Worm (Caenorhabditis elegans) whole organism, young adult: ENCODE measurements around the gene rfs-1.

Experiments
- D2030.7 ChIP-seq: fragments of 200-800 bp; sonication (Bioruptor generic); IDR thresholded peaks from 2 replicates; pipeline ENCODE4 v1.3.6; 2022; ENCODE audit warnings: missing genetic modification reagents, missing genetic modification characterization, missing compliant biosample characterization
- F39B2.1 ChIP-seq: fragments of 200-800 bp; sonication (Bioruptor generic); IDR thresholded peaks from 2 replicates; pipeline ENCODE4 v1.3.6; 2022; ENCODE audit warnings: missing genetic modification reagents, missing genetic modification characterization, missing compliant biosample characterization
- F49E8.2 ChIP-seq: sonication (generic microtip); optimal IDR thresholded peaks from 3 replicates; lab custom pipeline; 2017; ENCODE audit warnings: missing genetic modification characterization, mild to moderate bottlenecking, missing compliant biosample characterization, antibody characterized with exemption, moderate library complexity; ENCODE audit not compliant: insufficient read depth
- K11D2.4 ChIP-seq: fragments of 200-800 bp; sonication (Bioruptor generic); IDR thresholded peaks from 2 replicates; pipeline ENCODE4 v1.3.6; 2022; ENCODE audit warnings: missing genetic modification reagents, missing genetic modification characterization, missing compliant biosample characterization
- K12H6.12 ChIP-seq: fragments of 200-800 bp; sonication (Bioruptor generic); optimal IDR thresholded peaks from 2 replicates; lab custom pipeline; 2018; ENCODE audit warnings: mild to moderate bottlenecking, missing genetic modification characterization, missing compliant biosample characterization
- Y56A3A.18 ChIP-seq: fragments of 200-800 bp; sonication (Bioruptor generic); IDR thresholded peaks from 2 replicates; pipeline ENCODE4 v1.3.6; 2022; ENCODE audit warnings: missing genetic modification reagents, missing genetic modification characterization, missing compliant biosample characterization
- ama-1 ChIP-seq, 3 experiments: fragments of 150-350 bp in 1 of 3; sonication (generic microtip) in 2 of 3; optimal IDR thresholded peaks; 2 replicates each; lab custom pipeline; 2014 to 2018; ENCODE audit warnings: missing biosample characterization in 2 of 3, missing genetic modification characterization in 2 of 3, missing genetic modification reagents in 2 of 3
- aptf-2 ChIP-seq: fragments of 200-800 bp; sonication (Bioruptor generic); conservative IDR thresholded peaks from 2 replicates; pipeline ENCODE4 v1.3.6; 2022; ENCODE audit warnings: missing genetic modification reagents, missing genetic modification characterization, missing compliant biosample characterization
- attf-3 ChIP-seq: fragments of 200-800 bp; sonication (Bioruptor generic); conservative IDR thresholded peaks from 2 replicates; pipeline ENCODE4 v1.3.6; 2022; ENCODE audit warnings: missing genetic modification reagents, missing genetic modification characterization, missing compliant biosample characterization
- bed-1 ChIP-seq: fragments of 200-800 bp; sonication (Bioruptor generic); IDR thresholded peaks from 2 replicates; pipeline ENCODE4 v1.3.6; 2022; ENCODE audit warnings: missing genetic modification reagents, missing genetic modification characterization, missing compliant biosample characterization
- bed-2 ChIP-seq: fragments of 200-800 bp; sonication (Bioruptor generic); IDR thresholded peaks from 2 replicates; pipeline ENCODE4 v1.3.6; 2022; ENCODE audit warnings: missing genetic modification reagents, missing genetic modification characterization, missing compliant biosample characterization
- ccch-3 ChIP-seq: fragments of 200-800 bp; sonication (Bioruptor generic); optimal IDR thresholded peaks from 2 replicates; lab custom pipeline; 2018; ENCODE audit warnings: mild to moderate bottlenecking, missing genetic modification characterization, missing compliant biosample characterization
- cebp-1 ChIP-seq, 2 experiments: fragments of 200-800 bp in 1 of 2; sonication (Bioruptor generic) in 1 of 2; sonication (generic microtip) in 1 of 2; IDR thresholded peaks in 1 of 2; optimal IDR thresholded peaks in 1 of 2; 2 replicates each; pipeline versions ENCODE4 v1.3.6 to Lab custom; 2017 to 2022; ENCODE audit warnings: missing compliant biosample characterization in 2 of 2, missing genetic modification characterization in 2 of 2, mild to moderate bottlenecking in 1 of 2, missing genetic modification reagents in 1 of 2, moderate library complexity in 1 of 2
- cebp-2 ChIP-seq: fragments of 200-800 bp; sonication (Bioruptor generic); IDR thresholded peaks from 2 replicates; pipeline ENCODE4 v1.3.6; 2022; ENCODE audit warnings: missing genetic modification characterization, missing compliant biosample characterization
- dpl-1 ChIP-seq: fragments of 150-350 bp; optimal IDR thresholded peaks from 2 replicates; lab custom pipeline; 2014; ENCODE audit warnings: missing biosample characterization, missing genetic modification reagents, missing genetic modification characterization
- efl-1 ChIP-seq: fragments of 150-350 bp; optimal IDR thresholded peaks from 2 replicates; lab custom pipeline; 2014; ENCODE audit warnings: missing biosample characterization, missing genetic modification reagents, missing genetic modification characterization
- hmg-1.2 ChIP-seq: fragments of 200-800 bp; sonication (Bioruptor generic); IDR thresholded peaks from 2 replicates; pipeline ENCODE4 v1.3.6; 2022; ENCODE audit warnings: missing genetic modification reagents, missing genetic modification characterization, missing compliant biosample characterization
- lag-1 ChIP-seq: fragments of 200-800 bp; sonication (Bioruptor generic); IDR thresholded peaks from 2 replicates; pipeline ENCODE4 v1.3.6; 2022; ENCODE audit warnings: missing genetic modification reagents, missing genetic modification characterization, missing compliant biosample characterization
- let-607 ChIP-seq, 2 experiments: fragments of 200-800 bp in 1 of 2; sonication (Bioruptor generic) in 1 of 2; sonication (generic microtip) in 1 of 2; optimal IDR thresholded peaks; 2 replicates each; lab custom pipeline; 2016 to 2018; ENCODE audit warnings: mild to moderate bottlenecking in 2 of 2, missing compliant biosample characterization in 2 of 2, missing genetic modification characterization in 2 of 2, moderate library complexity in 2 of 2, missing genotype in 1 of 2
- lsl-1 ChIP-seq: fragments of 200-800 bp; sonication (Bioruptor generic); optimal IDR thresholded peaks from 2 replicates; lab custom pipeline; 2018; ENCODE audit warnings: mild to moderate bottlenecking, missing genetic modification characterization, moderate library complexity, missing compliant biosample characterization
- mel-28 ChIP-seq: sonication (generic microtip); optimal IDR thresholded peaks from 2 replicates; lab custom pipeline; 2016; ENCODE audit warnings: borderline replicate concordance, mild to moderate bottlenecking, missing genetic modification characterization, missing compliant biosample characterization
- mxl-1 ChIP-seq: sonication (generic microtip); optimal IDR thresholded peaks from 2 replicates; lab custom pipeline; 2016; ENCODE audit warnings: missing genetic modification characterization, missing compliant biosample characterization
- nhr-120 ChIP-seq: fragments of 200-800 bp; sonication (Bioruptor generic); IDR thresholded peaks from 2 replicates; pipeline ENCODE4 v1.3.6; 2022; ENCODE audit warnings: missing genetic modification characterization, missing compliant biosample characterization
- nhr-80 ChIP-seq: sonication (generic microtip); optimal IDR thresholded peaks from 2 replicates; lab custom pipeline; 2016; ENCODE audit warnings: missing genetic modification characterization, missing compliant biosample characterization
- pbrm-1 ChIP-seq: fragments of 200-800 bp; sonication (Bioruptor generic); IDR thresholded peaks from 2 replicates; pipeline ENCODE4 v1.3.6; 2022; ENCODE audit warnings: missing genetic modification reagents, missing genetic modification characterization, missing compliant biosample characterization
- pha-4 ChIP-seq: fragments of 150-350 bp; sonication (generic microtip); optimal IDR thresholded peaks from 2 replicates; lab custom pipeline; 2014; ENCODE audit warnings: missing biosample characterization, missing genetic modification reagents, missing genetic modification characterization
- rcor-1 ChIP-seq: fragments of 200-800 bp; sonication (Bioruptor generic); IDR thresholded peaks from 2 replicates; pipeline ENCODE4 v1.3.6; 2022; ENCODE audit warnings: missing genetic modification reagents, missing genetic modification characterization, missing compliant biosample characterization
- repo-1 ChIP-seq: sonication (generic microtip); optimal IDR thresholded peaks from 2 replicates; lab custom pipeline; 2017; ENCODE audit warnings: mild to moderate bottlenecking, missing genetic modification characterization, missing compliant biosample characterization
- sea-2 ChIP-seq: fragments of 200-800 bp; sonication (Bioruptor generic); IDR thresholded peaks from 2 replicates; pipeline ENCODE4 v1.3.6; 2022; ENCODE audit warnings: missing genetic modification characterization, missing compliant biosample characterization
- snpc-1.3 ChIP-seq: sonication (generic microtip); optimal IDR thresholded peaks from 2 replicates; lab custom pipeline; 2017; ENCODE audit warnings: missing genetic modification characterization, mild to moderate bottlenecking, missing compliant biosample characterization, antibody characterized with exemption, moderate library complexity, missing genotype, missing genetic modification reagents; ENCODE audit not compliant: insufficient read depth
- tbp1 ChIP-seq: fragments of 200-800 bp; sonication (Bioruptor generic); optimal IDR thresholded peaks from 2 replicates; lab custom pipeline; 2018; ENCODE audit warnings: mild to moderate bottlenecking, missing genetic modification characterization, missing compliant biosample characterization
- zfh-2 ChIP-seq: fragments of 200-800 bp; sonication (Bioruptor generic); conservative IDR thresholded peaks from 2 replicates; pipeline ENCODE4 v1.3.6; 2022; ENCODE audit warnings: missing genetic modification reagents, missing genetic modification characterization, missing compliant biosample characterization
- ztf-18 ChIP-seq: sonication (generic microtip); optimal IDR thresholded peaks from 2 replicates; lab custom pipeline; 2016; ENCODE audit warnings: missing genotype, mild to moderate bottlenecking, missing genetic modification characterization, missing compliant biosample characterization
- ztf-25 ChIP-seq: fragments of 200-800 bp; sonication (Bioruptor generic); IDR thresholded peaks from 2 replicates; pipeline ENCODE4 v1.3.6; 2022; ENCODE audit warnings: missing genetic modification reagents, missing genetic modification characterization, missing compliant biosample characterization

Gene rfs-1

ce11 chrIII:8182573-8182972 is 43.7 kb upstream of the rfs-1 start:
- no peak for TF ChIP-seq tbp1 (GFP tag; lab: Kevin White, UChicago)
- TF ChIP-seq nhr-120 (GFP tag; lab: Robert Waterston, UW) = no peak
- no peak for TF ChIP-seq attf-3 (GFP tag; lab: Robert Waterston, UW)
- no peak for TF ChIP-seq pha-4 (tag; lab: Kevin White, UChicago)
- no peak for TF ChIP-seq ccch-3 (GFP tag; lab: Kevin White, UChicago)
- no peak for TF ChIP-seq mxl-1

DNA sequence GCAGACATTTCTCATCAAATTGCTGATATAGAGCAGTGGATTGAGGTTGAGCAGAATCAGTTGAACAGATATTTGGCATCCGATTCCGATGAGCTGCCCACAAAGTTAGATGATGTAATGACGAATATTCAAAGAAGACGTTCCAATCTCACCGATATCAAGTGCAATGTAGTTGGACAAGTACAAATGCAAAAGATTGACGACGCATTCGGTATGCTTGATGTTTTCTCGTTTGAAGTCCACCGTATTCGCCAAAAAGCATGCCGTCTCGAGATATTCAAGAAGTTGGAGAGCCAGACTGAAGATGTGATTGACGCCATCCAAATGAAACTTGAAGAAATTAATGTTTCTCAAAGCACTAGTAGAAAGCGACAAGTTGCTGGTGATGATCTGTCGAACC is 41.1 kb upstream of the rfs-1 start:
- TF ChIP-seq D2030.7 (GFP tag; lab: Robert Waterston, UW) (no peak), ztf-18 (no peak), F49E8.2 (tag; lab: Kevin White, UChicago) (no peak), bed-1 (no peak), hmg-1.2 (GFP tag; lab: Robert Waterston, UW) (no peak), attf-3 (GFP tag; lab: Robert Waterston, UW) (no peak), rcor-1 (GFP tag; lab: Robert Waterston, UW) (no peak)

DNA sequence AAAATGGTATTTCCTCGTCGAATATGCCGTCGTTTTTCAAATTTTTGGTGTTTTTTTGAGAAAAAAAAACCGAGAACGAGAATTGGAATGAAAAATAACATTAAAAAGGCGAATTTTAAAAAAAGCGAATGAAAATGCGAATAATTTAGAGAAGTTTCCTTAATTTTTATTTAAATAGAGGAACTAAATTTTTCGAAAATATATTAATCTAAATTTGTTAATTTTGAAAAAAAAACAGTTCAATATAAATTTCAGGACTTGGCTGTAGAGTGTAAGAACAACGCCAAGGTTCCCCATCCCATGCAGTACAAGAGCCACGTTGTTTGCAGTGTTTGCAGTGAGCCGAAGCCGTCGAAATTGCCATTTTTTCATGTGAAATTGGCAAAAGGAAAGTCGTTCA is 35.8 kb upstream of the rfs-1 start, which contains the start of gene C50C3.19:
TSS of gene C50C3.19 (plus strand) at position 301 of the 400 bp plus-strand sequence.
- TF ChIP-seq dpl-1 = no peak
- no peak for TF ChIP-seq lag-1 (GFP tag; lab: Robert Waterston, UW)
- no peak for TF ChIP-seq K12H6.12 (tag; lab: Kevin White, UChicago)
- no peak for TF ChIP-seq repo-1 (tag; lab: Kevin White, UChicago)
- no peak for TF ChIP-seq ama-1 (optimal IDR thresholded peaks at IDR 0.05; lab: Kevin White, UChicago)
- TF ChIP-seq ama-1 (GFP tag; optimal IDR thresholded peaks at IDR 0.05; lab: Kevin White, UChicago) = no peak
- TF ChIP-seq F39B2.1 = no peak
- TF ChIP-seq sea-2 (GFP tag; lab: Robert Waterston, UW) = no peak
- TF ChIP-seq bed-2 (GFP tag; lab: Robert Waterston, UW) = no peak
- TF ChIP-seq let-607 (tag; optimal IDR thresholded peaks at IDR 0.05; lab: Kevin White, UChicago) = no peak
- no peak for TF ChIP-seq K11D2.4 (GFP tag; lab: Robert Waterston, UW)
- no peak for TF ChIP-seq mel-28
- TF ChIP-seq nhr-80 (tag; lab: Kevin White, UChicago) = no peak

DNA sequence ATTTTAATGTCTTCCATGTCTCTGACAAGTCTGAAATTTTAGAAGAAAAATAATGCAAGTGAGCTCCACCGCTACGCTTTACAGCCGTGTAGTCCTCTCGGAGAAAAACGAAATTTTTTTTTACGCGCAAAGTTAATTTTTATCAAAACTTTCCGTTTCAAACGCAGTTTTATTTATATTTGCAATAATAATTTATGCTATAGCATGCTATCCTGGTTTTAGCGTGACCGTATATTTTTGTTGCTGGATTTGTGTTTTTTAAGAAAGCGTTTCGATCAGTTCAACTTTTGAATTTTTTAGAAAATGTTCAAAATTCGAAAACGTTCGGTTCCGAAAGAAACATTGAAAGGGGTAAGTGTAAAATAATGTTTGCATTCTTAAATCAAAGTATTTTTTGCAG is 34.6 kb upstream of the rfs-1 start, which contains the start of gene C50C3.1:
TSS of gene C50C3.1 (plus strand) at position 301 of the 400 bp plus-strand sequence.
- no peak for TF ChIP-seq lag-1 (GFP tag; lab: Robert Waterston, UW)
- TF ChIP-seq lsl-1 (GFP tag; lab: Kevin White, UChicago) = peak; percentile 48
- TF ChIP-seq zfh-2 (GFP tag; lab: Robert Waterston, UW) = no peak
- no peak for TF ChIP-seq snpc-1.3 (tag; lab: Kevin White, UChicago)
- TF ChIP-seq pha-4 (tag; lab: Kevin White, UChicago) = no peak
- TF ChIP-seq hmg-1.2 (GFP tag; lab: Robert Waterston, UW) = peak; percentile 36; the same call in 1 of the 2 replicates
- TF ChIP-seq cebp-2 (GFP tag; lab: Robert Waterston, UW) = no peak
- TF ChIP-seq aptf-2 = no peak

- TF ChIP-seq attf-3 (GFP tag; lab: Robert Waterston, UW) = no peak
- TF ChIP-seq ztf-25 = no peak
- TF ChIP-seq cebp-1 (GFP tag; IDR thresholded peaks at IDR 0.05; lab: Robert Waterston, UW) = no peak
- no peak for TF ChIP-seq cebp-1 (tag; optimal IDR thresholded peaks at IDR 0.05; lab: Kevin White, UChicago)
- TF ChIP-seq Y56A3A.18 = no peak
- TF ChIP-seq efl-1 (GFP tag; lab: Kevin White, UChicago) = no peak
- no peak for TF ChIP-seq pbrm-1
- TF ChIP-seq K12H6.12 (tag; lab: Kevin White, UChicago) = no peak
- no peak for TF ChIP-seq nhr-80 (tag; lab: Kevin White, UChicago)
Measured at ce11 chrIII:8199060-8199459, 27.2 kb upstream of the rfs-1 start.
